Fruit fly (Drosophila melanogaster) whole organism: ENCODE data around the gene sob.

Experiments
- Dll ChIP-seq: fragments of >200 bp; optimal IDR thresholded peaks from 2 replicates; lab custom pipeline; 2017
- psq ChIP-seq: fragments of >200 bp; optimal IDR thresholded peaks from 2 replicates; lab custom pipeline; 2017

- TF ChIP-seq psq (no peak), Dll (lab: Kevin White, UChicago) (no peak)
These were observed 25.0 kb downstream of the sob start for dm6 chr2L:3555408-3556058.
